Fruit fly (Drosophila melanogaster): ENCODE measurements around the gene ko.
A peak's percentile ranks its signal among the peaks of the same experiment; 100 is the strongest.

Gene ko

DNA sequence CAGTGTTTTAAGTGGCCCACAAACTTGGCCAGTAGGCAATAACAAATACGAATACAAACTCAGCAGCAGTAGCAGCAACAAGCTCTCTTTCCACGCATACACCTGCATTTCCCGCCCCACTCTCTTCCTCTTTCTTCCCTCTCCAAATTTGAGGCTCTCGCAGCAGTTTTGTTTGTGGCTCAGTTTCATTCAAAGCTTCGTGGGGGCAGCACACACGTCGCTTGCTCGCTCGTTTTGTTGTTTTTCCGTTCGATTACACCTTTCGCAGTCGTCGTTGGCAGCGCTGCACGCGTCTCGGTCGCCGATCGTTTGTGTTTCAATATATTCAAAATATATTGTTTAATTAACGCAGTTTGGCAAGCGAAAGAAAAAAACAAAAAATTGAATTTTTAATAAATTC, 72.3 kb downstream of the ko start (continued):
- TF ChIP-seq dsf (GFP tag; optimal IDR thresholded peaks at IDR 0.05; ENCODE audit: borderline replicate concordance) (no peak), N (GFP tag; optimal IDR thresholded peaks at IDR 0.05) (peak; percentile 45)

DNA sequence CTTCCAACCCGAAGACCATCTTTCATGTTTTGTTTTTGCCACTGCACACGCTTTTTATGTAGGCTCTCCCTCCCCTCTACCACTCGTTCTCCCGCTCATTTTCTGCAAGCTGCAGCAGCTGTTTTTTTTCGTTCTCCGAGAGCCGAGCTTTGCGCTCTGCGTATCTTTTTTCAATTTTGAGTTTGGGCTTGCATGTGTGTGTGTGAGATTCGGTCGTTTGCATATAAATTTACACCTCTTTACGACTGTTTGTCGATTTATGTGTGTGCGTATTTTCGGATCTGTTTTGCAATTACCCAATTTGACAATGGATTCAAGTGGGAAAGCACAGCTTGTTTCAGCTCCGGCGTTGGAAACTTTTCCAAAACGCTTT, 73.4 kb downstream of the ko start:
- no peak for TF ChIP-seq GATAd (GFP tag; optimal IDR thresholded peaks at IDR 0.05)
- TF ChIP-seq psq (GFP tag; optimal IDR thresholded peaks at IDR 0.05): no peak
- TF ChIP-seq dl (GFP tag; optimal IDR thresholded peaks at IDR 0.05; ENCODE audit: insufficient read depth in 1 of 2, partially characterized antibody in 2 of 2): peak; percentile 71 to 77
- TF ChIP-seq jim (GFP tag; optimal IDR thresholded peaks at IDR 0.05): peak; percentile 23
- no peak for TF ChIP-seq Rel (GFP tag; optimal IDR thresholded peaks at IDR 0.05)
- peak; percentile 64 for TF ChIP-seq Rel (tag; optimal IDR thresholded peaks at IDR 0.05)
- TF ChIP-seq Vsx2 (GFP tag; optimal IDR thresholded peaks at IDR 0.05; ENCODE audit: partially characterized antibody): peak; percentile 48
- TF ChIP-seq Dif (GFP tag; optimal IDR thresholded peaks at IDR 0.05; ENCODE audit: partially characterized antibody): peak; percentile 70

DNA sequence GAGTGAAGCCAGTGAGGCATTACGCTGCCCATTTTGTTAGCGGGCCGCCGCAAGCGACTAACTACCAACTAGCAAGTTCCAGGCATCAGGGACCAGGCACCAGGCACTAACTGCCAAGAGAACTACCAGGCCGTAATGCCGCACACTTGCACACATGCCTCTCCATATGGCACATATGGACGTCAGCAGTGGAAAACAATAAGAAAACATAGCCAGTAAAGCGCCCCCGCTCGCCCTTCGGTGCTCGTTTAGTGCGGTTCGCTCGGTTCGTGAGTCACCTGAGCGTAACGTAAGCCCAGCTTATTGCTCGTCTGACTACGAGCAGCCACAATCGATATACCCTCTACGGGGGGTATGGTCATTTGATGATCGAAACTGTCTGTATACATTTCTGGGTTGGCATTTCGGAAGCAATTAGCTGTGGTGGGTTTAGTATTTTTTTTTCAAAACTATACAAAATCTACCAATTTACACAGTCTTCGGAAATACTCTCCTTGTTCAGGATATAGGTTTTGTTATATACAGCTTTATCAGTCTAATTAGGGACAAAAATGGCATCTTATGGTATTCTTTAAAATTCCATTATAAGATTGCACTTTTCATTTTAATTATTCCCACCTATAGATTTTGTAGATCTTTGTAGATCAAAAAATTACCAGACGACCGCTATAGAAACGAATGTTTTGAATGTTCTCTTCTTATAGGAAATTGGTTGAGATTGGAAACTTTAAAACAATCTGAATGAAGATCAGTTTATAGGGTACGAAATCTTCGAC, 74.0 kb downstream of the ko start:
- no peak for TF ChIP-seq lola (GFP tag; optimal IDR thresholded peaks at IDR 0.05)
- no peak for TF ChIP-seq Vsx2 (GFP tag; optimal IDR thresholded peaks at IDR 0.05; ENCODE audit: partially characterized antibody)
- TF ChIP-seq Hr78 (GFP tag; optimal IDR thresholded peaks at IDR 0.05): no peak
- TF ChIP-seq sage (GFP tag; optimal IDR thresholded peaks at IDR 0.05): no peak
- no peak for TF ChIP-seq brk (GFP tag; optimal IDR thresholded peaks at IDR 0.05)
- no peak for TF ChIP-seq jim (GFP tag; optimal IDR thresholded peaks at IDR 0.05)
- TF ChIP-seq HLH106 (tag; optimal IDR thresholded peaks at IDR 0.05): peak; percentile 43
- TF ChIP-seq OdsH (GFP tag; optimal IDR thresholded peaks at IDR 0.05): peak; percentile 42
- TF ChIP-seq sv (GFP tag; optimal IDR thresholded peaks at IDR 0.05): no peak
- peak; percentile 34 for TF ChIP-seq Dif (GFP tag; optimal IDR thresholded peaks at IDR 0.05; ENCODE audit: partially characterized antibody)
- TF ChIP-seq foxo (GFP tag; optimal IDR thresholded peaks at IDR 0.05): peak in 1 of 2 experiments; percentile 56
- TF ChIP-seq GATAd (GFP tag; optimal IDR thresholded peaks at IDR 0.05): no peak
- no peak for TF ChIP-seq usp (GFP tag; optimal IDR thresholded peaks at IDR 0.05)
- peak; percentile 47 for TF ChIP-seq Sp1 (GFP tag; optimal IDR thresholded peaks at IDR 0.05)
- TF ChIP-seq Hr83 (GFP tag; optimal IDR thresholded peaks at IDR 0.05; ENCODE audit: poor library complexity, severe bottlenecking): peak; percentile 24
- peak; percentile 37 for TF ChIP-seq pan (optimal IDR thresholded peaks at IDR 0.05)
- peak; percentile 62 for TF ChIP-seq ey (GFP tag; optimal IDR thresholded peaks at IDR 0.05)
- peak; percentile 37 for TF ChIP-seq dmrt93B (GFP tag; optimal IDR thresholded peaks at IDR 0.05)
- TF ChIP-seq fru (GFP tag; optimal IDR thresholded peaks at IDR 0.05): peak; percentile 50
- TF ChIP-seq tai (GFP tag; optimal IDR thresholded peaks at IDR 0.05): peak; percentile 55
- peak; percentile 35 for TF ChIP-seq rgr (GFP tag; optimal IDR thresholded peaks at IDR 0.05)
- peak; percentile 33 for TF ChIP-seq h (GFP tag; optimal IDR thresholded peaks at IDR 0.05)
- peak; percentile 72 for TF ChIP-seq Jra (GFP tag; optimal IDR thresholded peaks at IDR 0.05)
- no peak for TF ChIP-seq Mio (GFP tag; optimal IDR thresholded peaks at IDR 0.05)
- no peak for TF ChIP-seq CG32264 (GFP tag; optimal IDR thresholded peaks at IDR 0.05)
- peak; percentile 3 for TF ChIP-seq Hnf4 (GFP tag; optimal IDR thresholded peaks at IDR 0.05)
- TF ChIP-seq psq (GFP tag; optimal IDR thresholded peaks at IDR 0.05): peak; percentile 58
- peak; percentile 24 for TF ChIP-seq br (GFP tag; optimal IDR thresholded peaks at IDR 0.05)
- TF ChIP-seq woc (GFP tag; optimal IDR thresholded peaks at IDR 0.05): peak; percentile 89

DNA sequence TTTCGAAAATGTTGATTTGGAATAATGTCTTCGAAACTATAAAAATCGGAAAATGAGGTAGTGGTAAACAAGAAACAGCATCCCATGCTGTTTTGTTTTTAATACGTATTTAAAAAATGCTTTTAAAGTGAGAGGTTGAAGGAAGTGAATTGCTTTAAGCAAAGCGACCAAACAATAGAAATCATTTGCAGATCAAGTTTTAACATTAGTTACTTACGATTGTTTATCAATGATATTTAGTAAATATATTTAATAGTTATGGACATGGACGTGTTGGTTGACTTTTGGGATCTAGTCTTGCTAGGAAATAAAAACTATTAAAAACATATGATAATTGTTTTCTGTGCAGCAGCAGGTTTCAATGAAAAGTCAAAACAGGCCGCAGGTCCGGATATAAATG, 74.7 kb downstream of the ko start:
- TF ChIP-seq dsf (GFP tag; optimal IDR thresholded peaks at IDR 0.05; ENCODE audit: borderline replicate concordance) (no peak), tai (GFP tag; optimal IDR thresholded peaks at IDR 0.05) (peak; percentile 5)
